Worm (Caenorhabditis elegans) whole organism, L4 larva: Measurements from ENCODE around the gene C07E3.10.

Experiments
- T20F7.1 ChIP-seq: fragments of 200-800 bp; sonication (Bioruptor generic); optimal IDR thresholded peaks from 2 replicates; lab custom pipeline; 2018; ENCODE audit warnings: mild to moderate bottlenecking, missing genetic modification characterization, missing compliant biosample characterization
- cey-2 ChIP-seq: sonication (generic microtip); optimal IDR thresholded peaks from 3 replicates; lab custom pipeline; 2017; ENCODE audit warnings: missing genetic modification characterization, mild to moderate bottlenecking, missing compliant biosample characterization, antibody characterized with exemption, borderline replicate concordance; ENCODE audit not compliant: insufficient read depth
- lin-15B ChIP-seq: fragments of 150-350 bp; sonication (generic microtip); optimal IDR thresholded peaks from 3 replicates; lab custom pipeline; 2014; ENCODE audit warnings: missing biosample characterization, missing genetic modification characterization
- mdl-1 ChIP-seq, 2 experiments: fragments of 150-350 bp in 1 of 2; sonication (generic microtip) in 1 of 2; optimal IDR thresholded peaks; 2 replicates each; lab custom pipeline; 2014 to 2017; ENCODE audit warnings: missing biosample characterization in 2 of 2, missing genetic modification characterization in 2 of 2
- nhr-48 ChIP-seq: sonication (generic microtip); optimal IDR thresholded peaks from 2 replicates; lab custom pipeline; 2016; ENCODE audit warnings: mild to moderate bottlenecking, missing genetic modification characterization, missing compliant biosample characterization
- pha-4 ChIP-seq, 2 experiments: fragments of 150-350 bp in 1 of 2; fragments of 200-800 bp in 1 of 2; sonication (Bioruptor generic) in 1 of 2; IDR thresholded peaks in 1 of 2; optimal IDR thresholded peaks in 1 of 2; 2 replicates each; pipeline versions ENCODE4 v1.3.6 to Lab custom; 2014 to 2022; ENCODE audit warnings: missing genetic modification characterization in 2 of 2, missing genetic modification reagents in 2 of 2, missing biosample characterization in 1 of 2, missing compliant biosample characterization in 1 of 2

DNA sequence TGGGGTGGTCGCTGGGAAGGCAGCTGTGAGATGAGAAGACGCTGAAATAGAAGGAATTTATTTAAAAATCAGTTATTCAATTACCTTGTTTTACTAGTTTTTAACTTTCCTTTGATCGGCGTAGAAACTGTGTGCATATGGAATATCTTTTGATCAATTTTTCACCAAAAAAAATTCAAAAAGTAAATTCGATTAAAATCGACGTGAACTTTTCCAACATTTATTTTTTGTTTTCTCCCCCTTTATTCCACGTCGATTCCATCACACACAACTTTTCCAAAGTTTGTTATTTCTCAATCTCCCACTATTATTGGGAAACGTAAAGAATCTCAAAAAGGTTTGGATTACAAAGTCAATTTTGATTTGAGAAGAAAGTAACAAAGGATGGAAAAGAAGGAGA lies 14.3 kb downstream of the C07E3.10 start, which contains the start of gene C07E3.4:
- TF ChIP-seq T20F7.1 (GFP tag; lab: Kevin White, UChicago) (no peak), pha-4 (GFP tag; IDR thresholded peaks at IDR 0.05; lab: Robert Waterston, UW) (no peak), pha-4 (tag; optimal IDR thresholded peaks at IDR 0.05; lab: Kevin White, UChicago) (no peak), mdl-1 (tag; optimal IDR thresholded peaks at IDR 0.05; lab: Kevin White, UChicago) (no peak), cey-2 (no peak), lin-15B (tag; lab: Kevin White, UChicago) (no peak), nhr-48 (tag; lab: Kevin White, UChicago) (no peak)
